Worm (Caenorhabditis elegans): Measurements from ENCODE around the gene pqn-25.

Gene pqn-25

DNA sequence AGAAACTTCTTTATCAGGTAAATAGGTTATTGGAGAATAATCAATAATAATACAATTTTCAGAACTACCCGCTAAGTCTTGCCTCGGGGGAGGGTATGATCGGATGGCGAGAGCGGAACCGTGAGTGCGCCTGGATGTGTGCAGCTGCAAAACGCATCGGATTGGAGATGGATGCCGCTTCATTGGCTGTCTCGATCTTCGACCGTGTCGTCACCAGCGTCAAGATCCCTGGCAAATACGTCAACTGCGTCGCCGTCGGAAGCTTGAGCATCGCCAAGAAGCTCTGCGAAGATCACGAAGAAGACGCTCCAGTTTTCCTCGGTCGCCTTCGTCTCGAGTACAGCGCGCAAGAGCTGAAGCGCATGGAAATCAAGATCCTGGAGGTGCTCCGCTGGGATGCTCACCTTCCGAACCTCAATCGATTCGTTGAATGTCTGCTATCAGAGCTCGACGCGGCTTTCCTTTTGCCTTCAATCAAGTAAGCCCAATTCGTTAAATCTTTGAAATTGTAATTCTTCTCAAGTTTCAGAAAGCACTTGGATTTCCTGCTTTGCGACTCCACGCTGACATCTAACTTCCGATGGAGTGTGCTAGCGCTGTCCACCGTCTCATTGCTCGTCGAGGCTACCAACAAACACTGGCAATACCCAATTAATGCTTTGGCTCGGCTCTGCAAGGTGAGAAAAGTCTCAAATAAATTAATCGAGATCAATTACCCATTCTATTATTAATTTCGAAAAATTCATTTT, 7.5 kb downstream of the pqn-25 start:
- no peak for TF ChIP-seq nhr-28 (tag; optimal IDR thresholded peaks at IDR 0.05)
- TF ChIP-seq ceh-39 (tag; optimal IDR thresholded peaks at IDR 0.05), result no peak
- no peak for TF ChIP-seq nhr-237 (tag; optimal IDR thresholded peaks at IDR 0.05)
- TF ChIP-seq ceh-43 (GFP tag; optimal IDR thresholded peaks at IDR 0.05), result no peak
- TF ChIP-seq nhr-2 (tag; optimal IDR thresholded peaks at IDR 0.05), result no peak
- no peak for TF ChIP-seq flh-1 (GFP tag; optimal IDR thresholded peaks at IDR 0.05)
- TF ChIP-seq cnd-1 (tag; optimal IDR thresholded peaks at IDR 0.05), result no peak
- no peak for TF ChIP-seq nhr-76 (tag; optimal IDR thresholded peaks at IDR 0.05)
- TF ChIP-seq nhr-12 (tag; optimal IDR thresholded peaks at IDR 0.05), result no peak
- no peak for TF ChIP-seq elt-1 (tag; optimal IDR thresholded peaks at IDR 0.05; ENCODE audit: borderline replicate concordance, insufficient read depth)
- TF ChIP-seq bed-3 (GFP tag; optimal IDR thresholded peaks at IDR 0.05), result no peak
- no peak for TF ChIP-seq lin-13 (tag; optimal IDR thresholded peaks at IDR 0.05)

DNA sequence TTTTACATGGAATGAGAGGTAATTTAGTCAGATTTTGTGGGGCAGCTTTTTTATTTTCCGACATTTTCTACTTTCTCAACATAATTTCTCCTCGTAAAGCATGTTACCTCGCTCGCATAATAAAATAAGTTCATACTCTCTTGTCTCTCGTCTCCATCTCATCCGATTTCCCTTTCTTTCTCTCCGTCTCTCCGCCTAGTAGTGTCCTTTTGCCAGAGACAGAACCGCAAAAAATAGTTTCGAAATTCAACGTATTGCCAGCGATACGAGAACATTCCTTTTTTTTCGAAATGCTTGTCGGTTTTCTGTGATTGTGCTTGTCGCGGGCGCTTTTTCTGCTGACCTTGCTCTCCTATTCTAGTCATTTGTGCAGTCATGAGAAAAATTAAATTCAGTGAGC, 8.2 kb downstream of the pqn-25 start:
- TF ChIP-seq ces-1 (GFP tag; optimal IDR thresholded peaks at IDR 0.05) (peak; percentile 86), flh-1 (GFP tag; optimal IDR thresholded peaks at IDR 0.05) (no peak), unc-120 (tag; optimal IDR thresholded peaks at IDR 0.05; ENCODE audit: poor library complexity, severe bottlenecking) (peak; percentile 23), ham-2 (GFP tag; optimal IDR thresholded peaks at IDR 0.05) (no peak), unc-62 (GFP tag; optimal IDR thresholded peaks at IDR 0.05) (peak; percentile 2), lin-32 (GFP tag; optimal IDR thresholded peaks at IDR 0.05) (no peak), nhr-76 (tag; optimal IDR thresholded peaks at IDR 0.05) (no peak), ceh-39 (tag; optimal IDR thresholded peaks at IDR 0.05) (no peak), drap-1 (GFP tag; optimal IDR thresholded peaks at IDR 0.05) (no peak), snpc-4 (tag; optimal IDR thresholded peaks at IDR 0.05) (no peak), nhr-28 (tag; optimal IDR thresholded peaks at IDR 0.05) (no peak), ceh-83 (GFP tag; optimal IDR thresholded peaks at IDR 0.05) (no peak), M03D4.4 (tag; optimal IDR thresholded peaks at IDR 0.05) (no peak), nhr-237 (tag; optimal IDR thresholded peaks at IDR 0.05) (no peak), elt-3 (tag; optimal IDR thresholded peaks at IDR 0.05) (peak; percentile 26)

DNA sequence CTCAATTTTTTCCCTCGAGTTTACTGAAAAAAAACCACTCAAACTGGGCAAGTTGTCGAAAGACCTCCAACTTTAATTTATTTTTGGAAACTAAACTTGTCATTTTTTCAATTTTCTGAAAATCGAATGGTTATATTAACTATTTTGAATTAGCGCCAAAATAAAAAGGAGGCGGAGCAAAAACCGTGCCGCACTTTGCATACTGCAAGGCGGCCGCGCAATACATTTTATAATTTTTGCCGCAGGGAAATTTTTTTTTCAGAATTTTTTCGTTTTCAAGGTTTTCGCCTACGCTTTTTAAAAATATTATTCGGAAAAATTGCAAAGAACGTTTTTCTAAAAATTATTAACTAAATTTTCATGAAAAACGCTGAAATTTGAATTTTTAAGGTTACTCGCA, 8.7 kb downstream of the pqn-25 start:
- TF ChIP-seq nhr-237 (tag; optimal IDR thresholded peaks at IDR 0.05) (no peak), ztf-11 (tag; optimal IDR thresholded peaks at IDR 0.05) (no peak), tbx-8 (GFP tag; optimal IDR thresholded peaks at IDR 0.05) (no peak), nhr-12 (tag; optimal IDR thresholded peaks at IDR 0.05) (no peak), ceh-43 (GFP tag; optimal IDR thresholded peaks at IDR 0.05) (no peak), lin-13 (tag; optimal IDR thresholded peaks at IDR 0.05) (no peak), unc-120 (tag; optimal IDR thresholded peaks at IDR 0.05; ENCODE audit: poor library complexity, severe bottlenecking) (no peak), sptf-1 (tag; optimal IDR thresholded peaks at IDR 0.05) (no peak), blmp-1 (tag; optimal IDR thresholded peaks at IDR 0.05) (no peak), mep-1 (tag; optimal IDR thresholded peaks at IDR 0.05) (no peak)

DNA sequence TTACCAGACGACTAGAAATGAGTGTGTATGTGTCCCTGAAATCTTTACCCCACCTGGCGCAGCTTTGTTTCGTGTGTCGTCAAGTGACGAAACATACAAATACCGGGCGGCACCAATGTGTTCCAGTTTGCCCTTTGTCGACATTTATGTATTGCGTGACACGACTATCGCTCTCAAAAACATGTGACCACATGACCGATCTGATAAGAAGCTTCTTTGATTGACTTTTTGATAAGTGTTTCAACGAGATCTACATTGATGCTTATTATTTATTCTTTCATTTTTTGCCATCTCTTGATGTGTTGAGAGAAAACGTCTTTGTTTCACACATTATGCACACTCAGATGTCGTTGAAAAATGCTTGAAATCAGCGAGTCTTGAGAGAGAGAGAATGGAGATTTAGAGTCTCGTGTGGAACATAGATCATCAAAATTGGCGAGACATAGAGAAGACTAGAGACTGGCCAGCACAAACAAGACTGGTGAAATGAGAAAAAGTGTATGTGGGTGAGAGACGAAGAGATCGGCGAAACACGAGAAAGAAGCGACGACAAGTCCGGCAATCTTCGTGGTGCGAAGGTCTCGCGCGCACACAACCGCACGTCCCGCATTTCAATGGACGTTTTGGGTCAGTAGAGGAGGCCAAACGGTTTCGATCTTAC, 9.4 kb downstream of the pqn-25 start:
- TF ChIP-seq hlh-1 (tag; optimal IDR thresholded peaks at IDR 0.05), result peak; percentile 53
- TF ChIP-seq zip-8 (tag; optimal IDR thresholded peaks at IDR 0.05), result no peak
- TF ChIP-seq sem-2 (GFP tag; optimal IDR thresholded peaks at IDR 0.05), result no peak
- TF ChIP-seq ceh-83 (GFP tag; optimal IDR thresholded peaks at IDR 0.05), result no peak
- TF ChIP-seq pha-4 (tag; optimal IDR thresholded peaks at IDR 0.05), result no peak
- no peak for TF ChIP-seq unc-39 (tag; optimal IDR thresholded peaks at IDR 0.05)
- no peak for TF ChIP-seq elt-3 (tag; optimal IDR thresholded peaks at IDR 0.05)
- no peak for TF ChIP-seq flh-1 (GFP tag; optimal IDR thresholded peaks at IDR 0.05)
- no peak for TF ChIP-seq mab-5 (tag; optimal IDR thresholded peaks at IDR 0.05)
- TF ChIP-seq ztf-11 (tag; optimal IDR thresholded peaks at IDR 0.05), result no peak
- TF ChIP-seq blmp-1 (tag; optimal IDR thresholded peaks at IDR 0.05), result no peak
- TF ChIP-seq cnd-1 (tag; optimal IDR thresholded peaks at IDR 0.05), result no peak
- no peak for TF ChIP-seq ceh-43 (GFP tag; optimal IDR thresholded peaks at IDR 0.05)
- TF ChIP-seq ceh-39 (tag; optimal IDR thresholded peaks at IDR 0.05), result no peak
- TF ChIP-seq tbx-8 (GFP tag; optimal IDR thresholded peaks at IDR 0.05), result no peak
- TF ChIP-seq nhr-2 (tag; optimal IDR thresholded peaks at IDR 0.05), result no peak
- TF ChIP-seq drap-1 (GFP tag; optimal IDR thresholded peaks at IDR 0.05), result no peak
- TF ChIP-seq sptf-1 (tag; optimal IDR thresholded peaks at IDR 0.05), result no peak
- TF ChIP-seq unc-62 (GFP tag; optimal IDR thresholded peaks at IDR 0.05), result peak; percentile 70
- TF ChIP-seq nhr-76 (tag; optimal IDR thresholded peaks at IDR 0.05), result no peak
- peak; percentile 22 for TF ChIP-seq ham-2 (GFP tag; optimal IDR thresholded peaks at IDR 0.05)
- TF ChIP-seq elt-1 (tag; optimal IDR thresholded peaks at IDR 0.05; ENCODE audit: borderline replicate concordance, insufficient read depth), result peak; percentile 86
- no peak for TF ChIP-seq lsy-2 (tag; optimal IDR thresholded peaks at IDR 0.05)
- no peak for TF ChIP-seq mls-2 (tag; optimal IDR thresholded peaks at IDR 0.05)
- no peak for TF ChIP-seq nhr-28 (tag; optimal IDR thresholded peaks at IDR 0.05)
- TF ChIP-seq snpc-4 (tag; optimal IDR thresholded peaks at IDR 0.05), result no peak
- TF ChIP-seq M03D4.4 (tag; optimal IDR thresholded peaks at IDR 0.05), result no peak
- TF ChIP-seq unc-120 (tag; optimal IDR thresholded peaks at IDR 0.05; ENCODE audit: poor library complexity, severe bottlenecking), result peak; percentile 64
- TF ChIP-seq bed-3 (GFP tag; optimal IDR thresholded peaks at IDR 0.05), result no peak
- no peak for TF ChIP-seq lin-13 (tag; optimal IDR thresholded peaks at IDR 0.05)
- TF ChIP-seq nhr-12 (tag; optimal IDR thresholded peaks at IDR 0.05), result no peak
- TF ChIP-seq lin-32 (GFP tag; optimal IDR thresholded peaks at IDR 0.05), result no peak
- TF ChIP-seq nhr-237 (tag; optimal IDR thresholded peaks at IDR 0.05), result peak; percentile 5
- TF ChIP-seq ces-1 (GFP tag; optimal IDR thresholded peaks at IDR 0.05), result peak; percentile 74
- peak; percentile 62 for TF ChIP-seq mep-1 (tag; optimal IDR thresholded peaks at IDR 0.05)

Data from whole organism, mixed stage, embryonic.